Worm (Caenorhabditis elegans) whole organism, mixed stage, embryonic: ENCODE data around the gene C29G2.3.

Source experiments
- blmp-1 ChIP-seq: fragments of 150-350 bp; optimal IDR thresholded peaks from 2 replicates; lab custom pipeline; 2014; ENCODE audit warnings: missing biosample characterization, missing genetic modification characterization
- elt-1 ChIP-seq: sonication (generic microtip); optimal IDR thresholded peaks from 2 replicates; lab custom pipeline; 2017; ENCODE audit warnings: missing genetic modification characterization, mild to moderate bottlenecking, missing compliant biosample characterization, antibody characterized with exemption, moderate library complexity, borderline replicate concordance; ENCODE audit not compliant: insufficient read depth
- flh-1 ChIP-seq: fragments of 200-800 bp; sonication (Bioruptor generic); optimal IDR thresholded peaks from 2 replicates; lab custom pipeline; 2018; ENCODE audit warnings: mild to moderate bottlenecking, missing genetic modification characterization, moderate library complexity, missing compliant biosample characterization
- hlh-1 ChIP-seq: fragments of 150-350 bp; optimal IDR thresholded peaks from 2 replicates; lab custom pipeline; 2014; ENCODE audit warnings: missing biosample characterization, missing genetic modification reagents, missing genetic modification characterization
- lin-13 ChIP-seq: fragments of 150-350 bp; optimal IDR thresholded peaks from 2 replicates; lab custom pipeline; 2014; ENCODE audit warnings: missing biosample characterization, missing genetic modification characterization
- lsy-2 ChIP-seq: fragments of 150-350 bp; optimal IDR thresholded peaks from 2 replicates; lab custom pipeline; 2014; ENCODE audit warnings: missing biosample characterization, missing genetic modification characterization
- nhr-12 ChIP-seq: fragments of 150-350 bp; optimal IDR thresholded peaks from 2 replicates; lab custom pipeline; 2014; ENCODE audit warnings: missing biosample characterization, missing genetic modification characterization
- nhr-237 ChIP-seq: fragments of 150-350 bp; optimal IDR thresholded peaks from 2 replicates; lab custom pipeline; 2014; ENCODE audit warnings: missing biosample characterization, missing genetic modification characterization
- sptf-1 ChIP-seq: sonication (generic microtip); optimal IDR thresholded peaks from 2 replicates; lab custom pipeline; 2017; ENCODE audit warnings: mild to moderate bottlenecking, missing genetic modification characterization, moderate library complexity, missing compliant biosample characterization
- unc-62 ChIP-seq: fragments of 150-350 bp; optimal IDR thresholded peaks from 2 replicates; lab custom pipeline; 2014; ENCODE audit warnings: missing biosample characterization, missing genetic modification reagents, missing genetic modification characterization
- ztf-11 ChIP-seq: fragments of 150-350 bp; optimal IDR thresholded peaks from 2 replicates; lab custom pipeline; 2014; ENCODE audit warnings: missing biosample characterization, missing genetic modification characterization

DNA sequence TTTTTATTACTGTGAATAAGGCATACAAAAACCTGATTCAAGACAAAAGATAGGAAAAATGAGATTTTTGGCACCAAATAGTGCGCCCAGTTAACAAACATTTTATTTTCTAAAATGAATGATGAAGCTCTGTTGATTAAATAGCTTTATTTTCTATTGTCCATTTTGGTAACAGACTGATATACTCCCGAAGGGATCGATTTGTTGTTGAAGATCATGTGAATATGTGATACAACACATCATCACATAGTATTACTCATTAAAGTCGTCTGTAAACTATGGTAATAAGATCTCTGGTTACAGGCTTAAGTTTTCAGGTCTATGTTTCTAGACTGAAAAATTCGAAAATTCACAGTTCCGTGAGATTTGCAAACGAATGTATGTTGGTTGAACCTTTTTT is 7.6 kb upstream of the C29G2.3 start, which contains the start of gene srj-20:
- TF ChIP-seq lin-13 (tag; lab: Kevin White, UChicago) (no peak), nhr-237 (no peak), unc-62 (GFP tag; lab: Kevin White, UChicago) (no peak), hlh-1 (tag; lab: Kevin White, UChicago) (no peak), flh-1 (GFP tag; lab: Kevin White, UChicago) (no peak), lsy-2 (tag; lab: Kevin White, UChicago) (no peak), ztf-11 (tag; lab: Kevin White, UChicago) (no peak), blmp-1 (tag; lab: Kevin White, UChicago) (no peak), nhr-12 (tag; lab: Kevin White, UChicago) (no peak), sptf-1 (no peak), elt-1 (no peak)
